Worm (Caenorhabditis elegans) whole organism, early embryonic: ENCODE measurements around the gene thk-1.

Experiments used
- B0310.2 ChIP-seq: sonication (generic microtip); optimal IDR thresholded peaks from 2 replicates; lab custom pipeline; 2016; ENCODE audit warnings: mild to moderate bottlenecking, missing genetic modification characterization, missing compliant biosample characterization
- F13C5.2 ChIP-seq: sonication (generic microtip); optimal IDR thresholded peaks from 2 replicates; lab custom pipeline; 2017; ENCODE audit warnings: mild to moderate bottlenecking, missing genetic modification characterization, inconsistent platforms, missing compliant biosample characterization
- ama-1 ChIP-seq: fragments of 150-350 bp; optimal IDR thresholded peaks from 2 replicates; lab custom pipeline; 2014
- ceh-13 ChIP-seq: fragments of 200-800 bp; sonication (Bioruptor generic); optimal IDR thresholded peaks from 2 replicates; lab custom pipeline; 2018; ENCODE audit warnings: mild to moderate bottlenecking, missing genetic modification characterization, missing compliant biosample characterization
- ets-7 ChIP-seq: sonication (generic microtip); optimal IDR thresholded peaks from 2 replicates; lab custom pipeline; 2016; ENCODE audit warnings: missing genotype, missing genetic modification characterization, missing compliant biosample characterization
- flt-1 ChIP-seq: fragments of 200-800 bp; sonication (Bioruptor generic); IDR thresholded peaks from 2 replicates; pipeline ENCODE4 v1.3.6; 2022; ENCODE audit warnings: missing genetic modification characterization, missing compliant biosample characterization
- hmbx-1 ChIP-seq: sonication (generic microtip); optimal IDR thresholded peaks from 2 replicates; lab custom pipeline; 2016; ENCODE audit warnings: mild to moderate bottlenecking, missing genetic modification characterization, missing compliant biosample characterization
- hmg-4 ChIP-seq: fragments of 200-800 bp; sonication (Bioruptor generic); optimal IDR thresholded peaks from 2 replicates; lab custom pipeline; 2018; ENCODE audit warnings: mild to moderate bottlenecking, missing genetic modification characterization, missing compliant biosample characterization
- hnd-1 ChIP-seq: sonication (generic microtip); optimal IDR thresholded peaks from 2 replicates; lab custom pipeline; 2016; ENCODE audit warnings: missing genetic modification characterization, missing compliant biosample characterization
- pes-1 ChIP-seq: fragments of 200-800 bp; sonication (Bioruptor generic); IDR thresholded peaks from 2 replicates; pipeline ENCODE4 v1.3.6; 2022; ENCODE audit warnings: missing genetic modification reagents, missing genetic modification characterization, missing compliant biosample characterization
- scrt-1 ChIP-seq: fragments of 200-800 bp; sonication (Bioruptor generic); IDR thresholded peaks from 2 replicates; pipeline ENCODE4 v1.3.6; 2022; ENCODE audit warnings: missing genetic modification characterization, missing compliant biosample characterization
- sea-1 ChIP-seq: fragments of 200-800 bp; sonication (Bioruptor generic); conservative IDR thresholded peaks from 2 replicates; pipeline ENCODE4 v1.3.6; 2022; ENCODE audit warnings: missing genetic modification characterization, missing compliant biosample characterization
- tbx-37 ChIP-seq: fragments of 200-800 bp; sonication (Bioruptor generic); conservative IDR thresholded peaks from 2 replicates; pipeline ENCODE4 v1.3.6; 2022; ENCODE audit warnings: missing genetic modification reagents, missing genetic modification characterization, missing compliant biosample characterization
- tra-4 ChIP-seq: sonication (generic microtip); optimal IDR thresholded peaks from 2 replicates; lab custom pipeline; 2017; ENCODE audit warnings: missing genetic modification characterization, missing compliant biosample characterization

DNA sequence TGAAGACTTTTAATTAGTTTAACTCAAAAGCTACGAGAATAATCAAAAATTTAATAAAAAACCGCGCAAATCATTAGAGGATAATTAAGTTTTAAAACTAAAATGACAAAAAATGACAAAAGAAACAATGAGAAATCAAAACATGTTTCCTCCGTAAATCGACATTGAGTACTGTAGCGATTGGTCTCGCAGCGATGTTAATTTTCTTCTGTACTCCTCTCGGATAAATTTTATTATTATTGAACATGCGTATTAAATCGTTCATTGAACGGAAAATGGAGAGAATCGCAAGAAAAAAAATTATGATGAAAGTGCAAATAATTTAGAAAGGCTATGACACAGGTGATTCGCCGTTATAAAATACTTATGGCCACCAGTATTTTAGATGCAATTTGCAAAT lies 3.9 kb upstream of the thk-1 start:
- TF ChIP-seq flt-1 (GFP tag; lab: Robert Waterston, UW), result no peak
- no peak for TF ChIP-seq tbx-37 (GFP tag; lab: Robert Waterston, UW)
- no peak for TF ChIP-seq tra-4 (tag; lab: Kevin White, UChicago)
- TF ChIP-seq hmbx-1 (tag; lab: Kevin White, UChicago), result no peak
- no peak for TF ChIP-seq pes-1 (GFP tag; lab: Robert Waterston, UW)
- TF ChIP-seq hnd-1 (tag; lab: Kevin White, UChicago), result no peak
- no peak for TF ChIP-seq ama-1 (lab: Kevin White, UChicago)
- no peak for TF ChIP-seq F13C5.2
- no peak for TF ChIP-seq B0310.2
- TF ChIP-seq ets-7 (tag; lab: Kevin White, UChicago), result no peak
- TF ChIP-seq sea-1 (GFP tag; lab: Robert Waterston, UW), result no peak
- no peak for TF ChIP-seq hmg-4 (GFP tag; lab: Kevin White, UChicago)
- TF ChIP-seq scrt-1, result no peak
- no peak for TF ChIP-seq ceh-13 (GFP tag; lab: Kevin White, UChicago)
